Worm (Caenorhabditis elegans) whole organism, midembryonic: ENCODE measurements around the gene K01G12.22.

Experiments
- cog-1 ChIP-seq: sonication (generic microtip); optimal IDR thresholded peaks from 2 replicates; lab custom pipeline; 2016; ENCODE audit warnings: missing genetic modification characterization, missing compliant biosample characterization
- flt-1 ChIP-seq: fragments of 200-800 bp; sonication (Bioruptor generic); IDR thresholded peaks from 2 replicates; pipeline ENCODE4 v1.3.6; 2022; ENCODE audit warnings: missing genetic modification characterization, missing compliant biosample characterization
- tab-1 ChIP-seq: fragments of 200-800 bp; sonication (Bioruptor generic); IDR thresholded peaks from 2 replicates; pipeline ENCODE4 v1.3.6; 2022; ENCODE audit warnings: missing genetic modification characterization, missing compliant biosample characterization
- ztf-23 ChIP-seq: fragments of 200-800 bp; sonication (Bioruptor generic); IDR thresholded peaks from 2 replicates; pipeline ENCODE4 v1.3.6; 2022; ENCODE audit warnings: missing genetic modification reagents, missing genetic modification characterization, missing compliant biosample characterization

- TF ChIP-seq tab-1 (GFP tag; lab: Robert Waterston, UW) (no peak), flt-1 (GFP tag; lab: Robert Waterston, UW) (no peak), cog-1 (no peak), ztf-23 (GFP tag; lab: Robert Waterston, UW) (no peak)
These were observed 1.2 kb downstream of the K01G12.22 start, which contains the start of gene K01G12.3 for ce11 chrIV:14193196-14193595.
